Worm (Caenorhabditis elegans): ENCODE results near the gene nhr-90.

ce11 chrV:615275-615674 lies 5.0 kb downstream of the nhr-90 start, which contains the start of gene F48G7.13:
- no peak for TF ChIP-seq lin-13 (tag; optimal IDR thresholded peaks at IDR 0.05)
- no peak for TF ChIP-seq mep-1 (tag; optimal IDR thresholded peaks at IDR 0.05)
- no peak for TF ChIP-seq ceh-83 (GFP tag; optimal IDR thresholded peaks at IDR 0.05)
- no peak for TF ChIP-seq unc-39 (tag; optimal IDR thresholded peaks at IDR 0.05)
- no peak for TF ChIP-seq snpc-4 (tag; optimal IDR thresholded peaks at IDR 0.05)
- no peak for TF ChIP-seq mls-2 (tag; optimal IDR thresholded peaks at IDR 0.05)
- no peak for TF ChIP-seq lsy-2 (tag; optimal IDR thresholded peaks at IDR 0.05)
- TF ChIP-seq tbx-8 (GFP tag; optimal IDR thresholded peaks at IDR 0.05) = no peak

All from whole organism, mixed stage, embryonic.